Worm (Caenorhabditis elegans) whole organism, L1 larva: Measurements from ENCODE around the gene madf-9.

ENCODE experiments used
- F16B12.6 ChIP-seq: fragments of 150-350 bp; optimal IDR thresholded peaks from 2 replicates; lab custom pipeline; 2014; ENCODE audit warnings: missing biosample characterization, missing genetic modification characterization
- blmp-1 ChIP-seq: fragments of 150-350 bp; optimal IDR thresholded peaks from 2 replicates; lab custom pipeline; 2014; ENCODE audit warnings: missing biosample characterization, missing genetic modification characterization
- ceh-63 ChIP-seq: fragments of 200-800 bp; sonication (Bioruptor generic); optimal IDR thresholded peaks from 2 replicates; lab custom pipeline; 2018; ENCODE audit warnings: mild to moderate bottlenecking, missing genetic modification characterization, missing compliant biosample characterization
- ceh-82 ChIP-seq, 3 experiments: fragments of 150-350 bp in 1 of 3; sonication (generic microtip) in 2 of 3; optimal IDR thresholded peaks; 2 replicates each; lab custom pipeline; 2014 to 2017; ENCODE audit warnings: missing biosample characterization in 3 of 3, missing genetic modification characterization in 3 of 3
- ceh-88 ChIP-seq: fragments of 200-800 bp; sonication (Bioruptor generic); IDR thresholded peaks from 2 replicates; pipeline ENCODE4 v1.3.6; 2022; ENCODE audit warnings: missing genetic modification characterization, missing compliant biosample characterization
- efl-1 ChIP-seq, 4 experiments: fragments of 150-350 bp; optimal IDR thresholded peaks in 3 of 4; peaks in 1 of 4; 1 replicate in 1 of 4; 2 replicates in 3 of 4; lab custom pipeline; 2014; ENCODE audit warnings: missing biosample characterization in 2 of 4, missing genetic modification characterization in 2 of 4, missing genetic modification reagents in 2 of 4
- efl-3 ChIP-seq: fragments of 200-800 bp; sonication (Bioruptor generic); optimal IDR thresholded peaks from 2 replicates; lab custom pipeline; 2018; ENCODE audit warnings: mild to moderate bottlenecking, missing genetic modification characterization, missing compliant biosample characterization
- fkh-4 ChIP-seq: sonication (generic microtip); optimal IDR thresholded peaks from 2 replicates; lab custom pipeline; 2016; ENCODE audit warnings: missing compliant biosample characterization, missing genetic modification characterization, borderline replicate concordance
- hlh-4 ChIP-seq: sonication (generic microtip); optimal IDR thresholded peaks from 2 replicates; lab custom pipeline; 2016; ENCODE audit warnings: mild to moderate bottlenecking, missing genetic modification characterization, missing compliant biosample characterization
- mep-1 ChIP-seq: fragments of 150-350 bp; optimal IDR thresholded peaks from 2 replicates; lab custom pipeline; 2014; ENCODE audit warnings: missing biosample characterization, missing genetic modification characterization
- nhr-11 ChIP-seq: fragments of 150-350 bp; optimal IDR thresholded peaks from 2 replicates; lab custom pipeline; 2014; ENCODE audit warnings: missing biosample characterization, missing genetic modification characterization
- nhr-84 ChIP-seq: sonication (generic microtip); optimal IDR thresholded peaks from 2 replicates; lab custom pipeline; 2017; ENCODE audit warnings: missing biosample characterization, missing genetic modification characterization
- pqm-1 ChIP-seq: sonication (generic microtip); optimal IDR thresholded peaks from 3 replicates; lab custom pipeline; 2017; ENCODE audit warnings: missing biosample characterization, missing genetic modification characterization
- sox-4 ChIP-seq: sonication (generic microtip); optimal IDR thresholded peaks from 2 replicates; lab custom pipeline; 2016; ENCODE audit warnings: missing genetic modification characterization, missing compliant biosample characterization
- sptf-1 ChIP-seq: fragments of 150-350 bp; optimal IDR thresholded peaks from 2 replicates; lab custom pipeline; 2014; ENCODE audit warnings: missing biosample characterization, missing genetic modification characterization

The madf-9 gene

ce11 chrIV:3681763-3682162 is 44.9 kb downstream of the madf-9 start:
- TF ChIP-seq efl-1 (optimal IDR thresholded peaks at IDR 0.05; lab: Kevin White, UChicago), result no peak
- peak in 1 of 2 experiments; percentile 47 for TF ChIP-seq efl-1 (GFP tag; optimal IDR thresholded peaks at IDR 0.05 in 1 of 2; lab: Kevin White, UChicago)
- no peak for TF ChIP-seq blmp-1 (tag; lab: Kevin White, UChicago)

ce11 chrIV:3686260-3686659 is 49.4 kb downstream of the madf-9 start:
- no peak for TF ChIP-seq efl-3 (GFP tag; lab: Kevin White, UChicago)
- TF ChIP-seq ceh-63 (GFP tag; lab: Kevin White, UChicago), result peak; percentile 14

- TF ChIP-seq sox-4 (tag; lab: Kevin White, UChicago) (no peak), pqm-1 (tag; lab: Kevin White, UChicago) (no peak), fkh-4 (no peak), nhr-84 (tag; lab: Kevin White, UChicago) (no peak), F16B12.6 (tag; lab: Kevin White, UChicago) (no peak), ceh-88 (GFP tag; lab: Robert Waterston, UW) (no peak), sptf-1 (no peak), mep-1 (tag; lab: Kevin White, UChicago) (no peak), ceh-82 (tag; optimal IDR thresholded peaks at IDR 0.05; lab: Kevin White, UChicago) (no peak), nhr-11 (tag; lab: Kevin White, UChicago) (no peak)
Observed at ce11 chrIV:3686765-3687164, 49.9 kb downstream of the madf-9 start, which contains the start of gene map-1. TSS of gene map-1 (minus strand) at chrIV:3686865.

- no peak for TF ChIP-seq hlh-4 (tag; lab: Kevin White, UChicago)
Observed at ce11 chrIV:3688050-3688449, 51.2 kb downstream of the madf-9 start.
